Fruit fly (Drosophila melanogaster): ENCODE results near the gene CG14937.

The CG14937 gene

dm6 chr2L:11813665-11814087 is 19.8 kb upstream of the CG14937 start, which contains the start of gene CycY:
Gene CycY (minus strand): TSS chr2L:11813780.
- TF ChIP-seq CG34367 (tag; optimal IDR thresholded peaks at IDR 0.05) = no peak
- no peak for TF ChIP-seq rn (GFP tag; IDR thresholded peaks at IDR 0.05)
- no peak for TF ChIP-seq Pif1A (GFP tag; optimal IDR thresholded peaks at IDR 0.05)
- TF ChIP-seq CG8159 (tag; optimal IDR thresholded peaks at IDR 0.05) = peak; percentile 1
- TF ChIP-seq CG10348 (GFP tag; IDR thresholded peaks at IDR 0.05) = no peak
- no peak for TF ChIP-seq fd96Ca (GFP tag; IDR thresholded peaks at IDR 0.05)
- TF ChIP-seq CG15710 (tag; optimal IDR thresholded peaks at IDR 0.05) = no peak

- TF ChIP-seq CG32121 (GFP tag; IDR thresholded peaks at IDR 0.05) (0 out of 2 replicates have a peak, but pooled peaks have one; percentile 13), CG34367 (tag; optimal IDR thresholded peaks at IDR 0.05) (no peak), D1 (tag; optimal IDR thresholded peaks at IDR 0.05) (no peak), CG9948 (tag; optimal IDR thresholded peaks at IDR 0.05) (no peak), CG13204 (GFP tag; optimal IDR thresholded peaks at IDR 0.05) (no peak), CG8159 (tag; optimal IDR thresholded peaks at IDR 0.05) (no peak), EcR (GFP tag; optimal IDR thresholded peaks at IDR 0.05) (no peak), Ets98B (GFP tag; IDR thresholded peaks at IDR 0.05) (no peak), gl (tag; optimal IDR thresholded peaks at IDR 0.05) (no peak), Pif1A (GFP tag; optimal IDR thresholded peaks at IDR 0.05) (no peak), CG8301 (tag; optimal IDR thresholded peaks at IDR 0.05) (peak; percentile 18), CG14655 (GFP tag; optimal IDR thresholded peaks at IDR 0.05) (peak; percentile 26), CG15710 (tag; optimal IDR thresholded peaks at IDR 0.05) (no peak), CG17806 (tag; optimal IDR thresholded peaks at IDR 0.05) (no peak), CG10348 (GFP tag; IDR thresholded peaks at IDR 0.05) (no peak), Snoo (tag; optimal IDR thresholded peaks at IDR 0.05) (no peak), fd96Ca (GFP tag; IDR thresholded peaks at IDR 0.05) (no peak), CG4496 (GFP tag; IDR thresholded peaks at IDR 0.05) (no peak), CG12605 (GFP tag; IDR thresholded peaks at IDR 0.05) (no peak), Pif1B (GFP tag; optimal IDR thresholded peaks at IDR 0.05) (no peak)
Observed at dm6 chr2L:11812781-11813664, 19.1 kb upstream of the CG14937 start.

- TF ChIP-seq Pif1A (GFP tag; optimal IDR thresholded peaks at IDR 0.05) = no peak
- no peak for TF ChIP-seq CG9948 (tag; optimal IDR thresholded peaks at IDR 0.05)
- no peak for TF ChIP-seq CG8159 (tag; optimal IDR thresholded peaks at IDR 0.05)
- no peak for TF ChIP-seq Ets98B (GFP tag; IDR thresholded peaks at IDR 0.05)
- TF ChIP-seq CG12605 (GFP tag; IDR thresholded peaks at IDR 0.05) = no peak
- TF ChIP-seq CG17806 (tag; optimal IDR thresholded peaks at IDR 0.05) = no peak
- no peak for TF ChIP-seq CG34367 (tag; optimal IDR thresholded peaks at IDR 0.05)
- no peak for TF ChIP-seq CG32121 (GFP tag; IDR thresholded peaks at IDR 0.05)
- no peak for TF ChIP-seq fd96Ca (GFP tag; IDR thresholded peaks at IDR 0.05)
Observed at dm6 chr2L:11809823-11810222, 15.9 kb upstream of the CG14937 start.

dm6 chr2L:11808702-11809583 is 15.1 kb upstream of the CG14937 start, which contains the start of gene crol:
Gene crol (minus strand): TSS chr2L:11809438.
- no peak for TF ChIP-seq Snoo (tag; optimal IDR thresholded peaks at IDR 0.05)
- TF ChIP-seq rn (GFP tag; IDR thresholded peaks at IDR 0.05) = no peak
- TF ChIP-seq CG15710 (tag; optimal IDR thresholded peaks at IDR 0.05) = no peak
- peak; percentile 9 for TF ChIP-seq EcR (GFP tag; optimal IDR thresholded peaks at IDR 0.05)
- no peak for TF ChIP-seq CG8301 (tag; optimal IDR thresholded peaks at IDR 0.05)
- TF ChIP-seq D1 (tag; optimal IDR thresholded peaks at IDR 0.05) = peak; percentile 39
- TF ChIP-seq CG10348 (GFP tag; IDR thresholded peaks at IDR 0.05) = no peak
- TF ChIP-seq CG9948 (tag; optimal IDR thresholded peaks at IDR 0.05) = no peak
- TF ChIP-seq CG17806 (tag; optimal IDR thresholded peaks at IDR 0.05) = no peak
- TF ChIP-seq Pif1B (GFP tag; optimal IDR thresholded peaks at IDR 0.05) = no peak
- no peak for TF ChIP-seq CG14655 (GFP tag; optimal IDR thresholded peaks at IDR 0.05)
- TF ChIP-seq Pif1A (GFP tag; optimal IDR thresholded peaks at IDR 0.05) = no peak
- peak; percentile 34; the same call in 1 of the 2 replicates for TF ChIP-seq CG32121 (GFP tag; IDR thresholded peaks at IDR 0.05)
- TF ChIP-seq CG12605 (GFP tag; IDR thresholded peaks at IDR 0.05) = peak; percentile 54
- no peak for TF ChIP-seq CG8159 (tag; optimal IDR thresholded peaks at IDR 0.05)
- TF ChIP-seq gl (tag; optimal IDR thresholded peaks at IDR 0.05) = no peak
- TF ChIP-seq fd96Ca (GFP tag; IDR thresholded peaks at IDR 0.05) = peak; percentile 64; the same call in 1 of the 3 replicates
- no peak for TF ChIP-seq CG34367 (tag; optimal IDR thresholded peaks at IDR 0.05)
- peak; percentile 84 for TF ChIP-seq CG13204 (GFP tag; optimal IDR thresholded peaks at IDR 0.05)
- peak; percentile 19; the same call in 1 of the 2 replicates for TF ChIP-seq Ets98B (GFP tag; IDR thresholded peaks at IDR 0.05)
- peak; percentile 48; the same call in 1 of the 3 replicates for TF ChIP-seq CG4496 (GFP tag; IDR thresholded peaks at IDR 0.05)

dm6 chr2L:11808327-11808701 is 14.4 kb upstream of the CG14937 start:
- TF ChIP-seq CG17806 (tag; optimal IDR thresholded peaks at IDR 0.05) = no peak
- TF ChIP-seq gl (tag; optimal IDR thresholded peaks at IDR 0.05) = no peak
- no peak for TF ChIP-seq CG13204 (GFP tag; optimal IDR thresholded peaks at IDR 0.05)
- no peak for TF ChIP-seq CG8301 (tag; optimal IDR thresholded peaks at IDR 0.05)
- TF ChIP-seq CG34367 (tag; optimal IDR thresholded peaks at IDR 0.05) = no peak
- TF ChIP-seq EcR (GFP tag; optimal IDR thresholded peaks at IDR 0.05) = no peak
- no peak for TF ChIP-seq CG12605 (GFP tag; IDR thresholded peaks at IDR 0.05)
- no peak for TF ChIP-seq CG8159 (tag; optimal IDR thresholded peaks at IDR 0.05)
- TF ChIP-seq fd96Ca (GFP tag; IDR thresholded peaks at IDR 0.05) = no peak
- no peak for TF ChIP-seq D1 (tag; optimal IDR thresholded peaks at IDR 0.05)
- no peak for TF ChIP-seq CG4496 (GFP tag; IDR thresholded peaks at IDR 0.05)
- TF ChIP-seq Pif1A (GFP tag; optimal IDR thresholded peaks at IDR 0.05) = no peak
- no peak for TF ChIP-seq CG14655 (GFP tag; optimal IDR thresholded peaks at IDR 0.05)

Data from whole organism, pupa.